ENCODE assay signal across 2 worm cellular contexts in the genomic region with DNA sequence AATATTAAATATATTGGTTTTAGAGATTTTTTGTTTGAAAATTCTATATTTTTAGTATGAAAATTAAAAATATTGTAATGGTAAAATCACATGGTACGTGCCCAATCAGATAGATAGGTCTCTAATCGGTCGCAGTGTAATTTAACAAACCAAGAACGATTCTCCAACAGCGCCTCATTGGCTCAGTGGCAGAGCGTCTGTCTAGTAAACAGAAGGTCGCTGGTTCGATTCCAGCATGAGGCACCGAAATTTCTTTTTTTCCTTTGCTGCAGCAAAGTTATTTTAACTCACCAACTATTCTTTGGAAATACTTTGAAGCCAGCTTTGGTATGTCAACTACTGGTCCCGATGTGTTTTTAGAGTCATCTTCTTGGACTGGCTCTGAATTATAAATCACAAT.
A peak's percentile ranks its signal among the peaks of the same experiment; 100 is the strongest.
TF ChIP-seq lines count a peak whose summit lies in the region.

No protein-coding gene starts in this region.

TF ChIP-seq in whole organism, L1 larva, 84 proteins besides CTCF, POLR2A, EP300 and RAD21 (continued from another document):
- TF ChIP-seq snu-23 (GFP tag; optimal IDR thresholded peaks at IDR 0.05; lab: Kevin White, UChicago), result peak; percentile 64
- no peak for TF ChIP-seq jun-1 (tag; optimal IDR thresholded peaks at IDR 0.05; lab: Kevin White, UChicago)
- no peak for TF ChIP-seq hpl-2 (GFP tag; optimal IDR thresholded peaks at IDR 0.05; lab: Kevin White, UChicago)
- no peak for TF ChIP-seq efl-3 (GFP tag; optimal IDR thresholded peaks at IDR 0.05; lab: Kevin White, UChicago)
- TF ChIP-seq C04F5.9 (tag; optimal IDR thresholded peaks at IDR 0.05; lab: Kevin White, UChicago), result no peak
- TF ChIP-seq ceh-88 (GFP tag; IDR thresholded peaks at IDR 0.05; lab: Robert Waterston, UW), result no peak
- peak; percentile 49 for TF ChIP-seq nhr-90 (tag; optimal IDR thresholded peaks at IDR 0.05; lab: Kevin White, UChicago; ENCODE audit: poor library complexity)
- no peak for TF ChIP-seq sptf-1 (tag; optimal IDR thresholded peaks at IDR 0.05; lab: Kevin White, UChicago)
- TF ChIP-seq ets-5 (GFP tag; IDR thresholded peaks at IDR 0.05; lab: Robert Waterston, UW), result no peak
- peak; percentile 55 for TF ChIP-seq nhr-19 (GFP tag; conservative IDR thresholded peaks at IDR 0.05; lab: Robert Waterston, UW)
- TF ChIP-seq dsc-1 (tag; optimal IDR thresholded peaks at IDR 0.05; lab: Kevin White, UChicago), result peak; percentile 16
- TF ChIP-seq xbp-1 (tag; optimal IDR thresholded peaks at IDR 0.05; lab: Kevin White, UChicago), result peak; percentile 48
- no peak for TF ChIP-seq nhr-84 (tag; optimal IDR thresholded peaks at IDR 0.05; lab: Kevin White, UChicago)
- no peak for TF ChIP-seq ceh-63 (GFP tag; optimal IDR thresholded peaks at IDR 0.05; lab: Kevin White, UChicago)
- no peak for TF ChIP-seq unc-86 (tag; optimal IDR thresholded peaks at IDR 0.05; lab: Kevin White, UChicago)
- no peak for TF ChIP-seq lir-3 (tag; optimal IDR thresholded peaks at IDR 0.05; lab: Kevin White, UChicago; ENCODE audit: poor library complexity)
- peak in 1 of 3 experiments; percentile 17 for TF ChIP-seq ceh-82 (tag; optimal IDR thresholded peaks at IDR 0.05; lab: Kevin White, UChicago)
- TF ChIP-seq lin-39 (tag; optimal IDR thresholded peaks at IDR 0.05; lab: Kevin White, UChicago), result no peak
- no peak for TF ChIP-seq nhr-77 (tag; optimal IDR thresholded peaks at IDR 0.05; lab: Kevin White, UChicago)
- no peak for TF ChIP-seq efl-1 (optimal IDR thresholded peaks at IDR 0.05; lab: Kevin White, UChicago)
- TF ChIP-seq efl-1 (GFP tag; optimal IDR thresholded peaks at IDR 0.05 in 1 of 2; lab: Kevin White, UChicago), result peak in 1 of 2 experiments; percentile 48
- TF ChIP-seq ces-1 (GFP tag; optimal IDR thresholded peaks at IDR 0.05; lab: Kevin White, UChicago), result no peak
- no peak for TF ChIP-seq zip-4 (GFP tag; optimal IDR thresholded peaks at IDR 0.05; lab: Kevin White, UChicago)
- no peak for TF ChIP-seq tlp-1 (tag; optimal IDR thresholded peaks at IDR 0.05; lab: Kevin White, UChicago)
- no peak for TF ChIP-seq nhr-47 (tag; optimal IDR thresholded peaks at IDR 0.05; lab: Kevin White, UChicago)
- TF ChIP-seq grh-1 (GFP tag; IDR thresholded peaks at IDR 0.05; lab: Robert Waterston, UW), result no peak
- TF ChIP-seq egl-13 (tag; optimal IDR thresholded peaks at IDR 0.05; lab: Kevin White, UChicago), result no peak
- TF ChIP-seq lin-14 (GFP tag; optimal IDR thresholded peaks at IDR 0.05; lab: Kevin White, UChicago), result peak; percentile 17
- peak in 1 of 2 experiments; percentile 44 for TF ChIP-seq mdl-1 (tag; optimal IDR thresholded peaks at IDR 0.05; lab: Kevin White, UChicago)
- TF ChIP-seq sox-4 (tag; optimal IDR thresholded peaks at IDR 0.05; lab: Kevin White, UChicago), result no peak
- TF ChIP-seq irx-1 (tag; optimal IDR thresholded peaks at IDR 0.05; lab: Kevin White, UChicago), result no peak
- no peak for TF ChIP-seq pqm-1 (tag; optimal IDR thresholded peaks at IDR 0.05; lab: Kevin White, UChicago)
- TF ChIP-seq rnt-1 (tag; optimal IDR thresholded peaks at IDR 0.05; lab: Kevin White, UChicago), result peak; percentile 66
- TF ChIP-seq lin-35 (GFP tag; optimal IDR thresholded peaks at IDR 0.05; lab: Kevin White, UChicago), result peak in 1 of 2 experiments; percentile 56

TF ChIP-seq in whole organism, young adult, 124 proteins besides CTCF, POLR2A, EP300 and RAD21 (continued from another document):
- TF ChIP-seq Y95B8A.8 (GFP tag; IDR thresholded peaks at IDR 0.05; lab: Robert Waterston, UW), result 0 out of 2 replicates have a peak, but pooled peaks have one; percentile 19
- 0 out of 2 replicates have a peak, but pooled peaks have one; percentile 17 for TF ChIP-seq egrh-3 (GFP tag; IDR thresholded peaks at IDR 0.05; lab: Robert Waterston, UW)
- TF ChIP-seq snpc-3.4 (tag; optimal IDR thresholded peaks at IDR 0.05; lab: Kevin White, UChicago), result peak; percentile 47
- peak; percentile 55 for TF ChIP-seq rcor-1 (GFP tag; IDR thresholded peaks at IDR 0.05; lab: Robert Waterston, UW)
- no peak for TF ChIP-seq hrde-1 (tag; optimal IDR thresholded peaks at IDR 0.05; lab: Kevin White, UChicago; ENCODE audit: borderline replicate concordance)
- TF ChIP-seq rec-8 (tag; optimal IDR thresholded peaks at IDR 0.05; lab: Kevin White, UChicago), result peak in 1 of 2 experiments; percentile 64
- TF ChIP-seq rpc-1 (optimal IDR thresholded peaks at IDR 0.05; lab: Kevin White, UChicago), result peak; percentile 88
- TF ChIP-seq rpc-1 (tag; optimal IDR thresholded peaks at IDR 0.05; lab: Kevin White, UChicago), result peak; percentile 92
- TF ChIP-seq snpc-4 (GFP tag; optimal IDR thresholded peaks at IDR 0.05; lab: Kevin White, UChicago), result peak; percentile 59
- peak in 3 of 4 experiments; percentile 23 to 81 (median 68) for TF ChIP-seq snpc-4 (tag; optimal IDR thresholded peaks at IDR 0.05; lab: Kevin White, UChicago)
- TF ChIP-seq F39B2.1 (GFP tag; IDR thresholded peaks at IDR 0.05; lab: Robert Waterston, UW), result no peak
- no peak for TF ChIP-seq sptf-2 (GFP tag; optimal IDR thresholded peaks at IDR 0.05; lab: Kevin White, UChicago)
- peak; percentile 34 for TF ChIP-seq ztf-26 (tag; optimal IDR thresholded peaks at IDR 0.05; lab: Kevin White, UChicago)
- TF ChIP-seq F57A8.1 (GFP tag; optimal IDR thresholded peaks at IDR 0.05; lab: Kevin White, UChicago), result no peak
- TF ChIP-seq Y53F4B.3 (GFP tag; IDR thresholded peaks at IDR 0.05; lab: Robert Waterston, UW), result 0 out of 2 replicates have a peak, but pooled peaks have one; percentile 17
- peak; percentile 77 for TF ChIP-seq hmg-1.2 (GFP tag; IDR thresholded peaks at IDR 0.05; lab: Robert Waterston, UW)
- TF ChIP-seq fkh-3 (tag; optimal IDR thresholded peaks at IDR 0.05; lab: Kevin White, UChicago), result no peak
- peak; percentile 2 for TF ChIP-seq dpff-1 (tag; optimal IDR thresholded peaks at IDR 0.05; lab: Kevin White, UChicago)
- peak; percentile 49 for TF ChIP-seq ztf-18 (tag; optimal IDR thresholded peaks at IDR 0.05; lab: Kevin White, UChicago)
- peak; percentile 79 for TF ChIP-seq nhr-90 (tag; optimal IDR thresholded peaks at IDR 0.05; lab: Kevin White, UChicago)
- no peak for TF ChIP-seq bed-1 (GFP tag; IDR thresholded peaks at IDR 0.05; lab: Robert Waterston, UW)
- TF ChIP-seq F23B12.7 (tag; optimal IDR thresholded peaks at IDR 0.05; lab: Kevin White, UChicago; ENCODE audit: insufficient read depth), result peak; percentile 13
- peak; percentile 21 for TF ChIP-seq ZK185.1 (tag; optimal IDR thresholded peaks at IDR 0.05; lab: Kevin White, UChicago; ENCODE audit: poor library complexity, severe bottlenecking)
- TF ChIP-seq die-1 (tag; optimal IDR thresholded peaks at IDR 0.05; lab: Kevin White, UChicago), result peak; percentile 85
- TF ChIP-seq nhr-80 (tag; optimal IDR thresholded peaks at IDR 0.05; lab: Kevin White, UChicago), result peak; percentile 25
- TF ChIP-seq athp-1 (tag; optimal IDR thresholded peaks at IDR 0.05; lab: Kevin White, UChicago), result peak; percentile 46
- TF ChIP-seq let-607 (tag; optimal IDR thresholded peaks at IDR 0.05; lab: Kevin White, UChicago), result no peak
- no peak for TF ChIP-seq C06A6.2 (GFP tag; conservative IDR thresholded peaks at IDR 0.05; lab: Robert Waterston, UW)
- TF ChIP-seq ceh-100 (GFP tag; IDR thresholded peaks at IDR 0.05; lab: Robert Waterston, UW), result no peak
- no peak for TF ChIP-seq hsf-1 (GFP tag; IDR thresholded peaks at IDR 0.05; lab: Robert Waterston, UW)
- TF ChIP-seq egl-44 (GFP tag; IDR thresholded peaks at IDR 0.05; lab: Robert Waterston, UW), result 0 out of 2 replicates have a peak, but pooled peaks have one; percentile 34
- TF ChIP-seq B0336.3 (GFP tag; IDR thresholded peaks at IDR 0.05; lab: Robert Waterston, UW), result no peak
- peak; percentile 95 for TF ChIP-seq lin-26 (GFP tag; IDR thresholded peaks at IDR 0.05; lab: Robert Waterston, UW)
- TF ChIP-seq mel-28 (tag; optimal IDR thresholded peaks at IDR 0.05; lab: Kevin White, UChicago; ENCODE audit: borderline replicate concordance), result no peak
- TF ChIP-seq madf-3 (GFP tag; IDR thresholded peaks at IDR 0.05; lab: Robert Waterston, UW), result no peak
- no peak for TF ChIP-seq sdz-38 (tag; optimal IDR thresholded peaks at IDR 0.05; lab: Kevin White, UChicago)
- TF ChIP-seq F52B5.7 (tag; optimal IDR thresholded peaks at IDR 0.05; lab: Kevin White, UChicago), result peak; percentile 20
- no peak for TF ChIP-seq zfh-2 (GFP tag; conservative IDR thresholded peaks at IDR 0.05; lab: Robert Waterston, UW)
- 0 out of 2 replicates have a peak, but pooled peaks have one; percentile 13 for TF ChIP-seq cebp-1 (GFP tag; IDR thresholded peaks at IDR 0.05; lab: Robert Waterston, UW)
- TF ChIP-seq cebp-1 (tag; optimal IDR thresholded peaks at IDR 0.05; lab: Kevin White, UChicago), result peak; percentile 58
- TF ChIP-seq hmg-20 (GFP tag; IDR thresholded peaks at IDR 0.05; lab: Robert Waterston, UW), result peak; percentile 61; the same call in 1 of the 2 replicates
- TF ChIP-seq mxl-1 (tag; optimal IDR thresholded peaks at IDR 0.05; lab: Kevin White, UChicago), result no peak
- peak; percentile 59 for TF ChIP-seq him-1 (tag; optimal IDR thresholded peaks at IDR 0.05; lab: Kevin White, UChicago)
- TF ChIP-seq aptf-2 (GFP tag; conservative IDR thresholded peaks at IDR 0.05; lab: Robert Waterston, UW), result no peak
- TF ChIP-seq dpl-1 (GFP tag; optimal IDR thresholded peaks at IDR 0.05; lab: Kevin White, UChicago), result no peak
- no peak for TF ChIP-seq aptf-3 (GFP tag; IDR thresholded peaks at IDR 0.05; lab: Robert Waterston, UW)
- peak; percentile 60 for TF ChIP-seq madf-10 (tag; optimal IDR thresholded peaks at IDR 0.05; lab: Kevin White, UChicago)
- TF ChIP-seq cebp-2 (GFP tag; IDR thresholded peaks at IDR 0.05; lab: Robert Waterston, UW), result no peak
TF ChIP-seq in whole organism, young adult: peak in this region for 52.
